Fruit fly (Drosophila melanogaster): ENCODE data around the gene Prosalpha4T1.

The Prosalpha4T1 gene

dm6 chr3R:20735405-20735804, 13.5 kb downstream of the Prosalpha4T1 start, which contains the start of gene Cdk2 (continued):
- TF ChIP-seq CG15011 (GFP tag; optimal IDR thresholded peaks at IDR 0.05) (no peak), Fer3 (tag; optimal IDR thresholded peaks at IDR 0.05) (no peak), ewg (GFP tag; optimal IDR thresholded peaks at IDR 0.05) (no peak), CG3995 (GFP tag; optimal IDR thresholded peaks at IDR 0.05) (no peak), CG11093 (GFP tag; IDR thresholded peaks at IDR 0.05) (no peak), Eip74EF (GFP tag; optimal IDR thresholded peaks at IDR 0.05) (no peak), CG16815 (GFP tag; optimal IDR thresholded peaks at IDR 0.05) (no peak), emc (GFP tag; optimal IDR thresholded peaks at IDR 0.05) (no peak), CG14050 (GFP tag; IDR thresholded peaks at IDR 0.05) (no peak), amos (GFP tag; IDR thresholded peaks at IDR 0.05; ENCODE audit: partially characterized antibody) (peak; percentile 96), Nf-YA (GFP tag; IDR thresholded peaks at IDR 0.05) (no peak), peb (GFP tag; IDR thresholded peaks at IDR 0.05) (no peak), tap (tag; optimal IDR thresholded peaks at IDR 0.05) (no peak), GATAe (GFP tag; conservative IDR thresholded peaks at IDR 0.05) (no peak), NK7.1 (GFP tag; optimal IDR thresholded peaks at IDR 0.05) (no peak), croc (GFP tag; conservative IDR thresholded peaks at IDR 0.05) (no peak), CG14860 (GFP tag; IDR thresholded peaks at IDR 0.05; ENCODE audit: partially characterized antibody) (peak; percentile 78), ase (GFP tag; IDR thresholded peaks at IDR 0.05) (no peak), H2.0 (GFP tag; IDR thresholded peaks at IDR 0.05) (no peak), Mes4 (GFP tag; optimal IDR thresholded peaks at IDR 0.05) (no peak), usp (GFP tag; optimal IDR thresholded peaks at IDR 0.05) (no peak), CG8388 (GFP tag; optimal IDR thresholded peaks at IDR 0.05) (no peak), Ets65A (GFP tag) (peak; percentile 72), pzg (GFP tag; optimal IDR thresholded peaks at IDR 0.05) (peak; percentile 76), CG9437 (GFP tag; optimal IDR thresholded peaks at IDR 0.05) (no peak), Lpt (GFP tag; optimal IDR thresholded peaks at IDR 0.05) (no peak), Fer2 (tag; optimal IDR thresholded peaks at IDR 0.05) (no peak), CG17186 (GFP tag; optimal IDR thresholded peaks at IDR 0.05) (peak; percentile 24), CG34422 (GFP tag; IDR thresholded peaks at IDR 0.05) (peak; percentile 73; the same call in 1 of the 3 replicates), CG12219 (GFP tag; optimal IDR thresholded peaks at IDR 0.05) (no peak), Dfd (GFP tag; optimal IDR thresholded peaks at IDR 0.05) (no peak), Sox100B (GFP tag; optimal IDR thresholded peaks at IDR 0.05) (no peak), CG12659 (GFP tag; optimal IDR thresholded peaks at IDR 0.05) (peak; percentile 38), pho (GFP tag; optimal IDR thresholded peaks at IDR 0.05) (no peak), dm (GFP tag; optimal IDR thresholded peaks at IDR 0.05) (peak; percentile 0), CHES-1-like (GFP tag; optimal IDR thresholded peaks at IDR 0.05) (peak; percentile 21), CG12391 (tag; optimal IDR thresholded peaks at IDR 0.05) (peak; percentile 24), CG7745 (tag; optimal IDR thresholded peaks at IDR 0.05) (no peak), CG10959 (GFP tag; IDR thresholded peaks at IDR 0.05) (no peak), CG10431 (GFP tag; optimal IDR thresholded peaks at IDR 0.05) (no peak), NFAT (GFP tag; IDR thresholded peaks at IDR 0.05) (no peak), knrl (GFP tag; IDR thresholded peaks at IDR 0.05; ENCODE audit: partially characterized antibody) (peak; percentile 93), CG1024 (GFP tag; IDR thresholded peaks at IDR 0.05) (no peak), CG1647 (GFP tag; optimal IDR thresholded peaks at IDR 0.05) (no peak), CG9727 (GFP tag; optimal IDR thresholded peaks at IDR 0.05) (no peak), YL-1 (GFP tag; optimal IDR thresholded peaks at IDR 0.05) (peak; percentile 83), Fer1 (GFP tag; optimal IDR thresholded peaks at IDR 0.05) (no peak), CG32767 (GFP tag; IDR thresholded peaks at IDR 0.05) (no peak), CG13287 (GFP tag; IDR thresholded peaks at IDR 0.05; ENCODE audit: partially characterized antibody) (peak; percentile 93), Bteb2 (GFP tag; optimal IDR thresholded peaks at IDR 0.05) (no peak), ERR (GFP tag; optimal IDR thresholded peaks at IDR 0.05) (no peak), dan (GFP tag; IDR thresholded peaks at IDR 0.05) (no peak)
